Fruit fly (Drosophila melanogaster) S2 (cell line): Measurements from ENCODE around the gene dgt1.

Source experiments
- CG8478 ChIP-seq: fragments of >200 bp; optimal IDR thresholded peaks from 2 replicates; lab custom pipeline; 2018
- CTCF ChIP-seq, 2 experiments: fragments of >200 bp; optimal IDR thresholded peaks; 2 replicates each; lab custom pipeline; 2018

DNA sequence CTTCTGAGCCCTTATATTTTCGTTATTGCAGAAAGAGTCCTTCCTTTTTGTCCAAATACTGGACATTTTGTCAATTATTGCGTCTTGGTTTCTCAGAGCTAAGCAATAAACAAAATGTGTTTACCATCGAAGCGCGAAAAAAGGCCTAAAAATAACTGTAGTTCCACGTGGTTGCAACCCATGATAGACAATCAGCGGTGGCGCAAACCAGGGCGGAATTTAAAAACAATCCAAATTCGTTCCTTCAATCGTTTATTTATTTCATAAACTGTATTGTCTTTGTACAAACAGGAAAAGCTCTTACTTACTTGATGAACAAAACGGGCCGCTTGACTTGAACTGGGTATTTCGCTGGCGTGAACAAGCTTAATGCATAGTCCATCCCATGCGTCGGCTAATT is 1.5 kb upstream of the dgt1 start, which contains the start of gene CG7824:
- peak; percentile 27 to 43 for TF ChIP-seq CTCF (optimal IDR thresholded peaks at IDR 0.05; lab: Kevin White, UChicago)
- TF ChIP-seq CG8478 = no peak
